Worm (Caenorhabditis elegans): ENCODE data around the gene odr-10.

odr-10 gene

DNA sequence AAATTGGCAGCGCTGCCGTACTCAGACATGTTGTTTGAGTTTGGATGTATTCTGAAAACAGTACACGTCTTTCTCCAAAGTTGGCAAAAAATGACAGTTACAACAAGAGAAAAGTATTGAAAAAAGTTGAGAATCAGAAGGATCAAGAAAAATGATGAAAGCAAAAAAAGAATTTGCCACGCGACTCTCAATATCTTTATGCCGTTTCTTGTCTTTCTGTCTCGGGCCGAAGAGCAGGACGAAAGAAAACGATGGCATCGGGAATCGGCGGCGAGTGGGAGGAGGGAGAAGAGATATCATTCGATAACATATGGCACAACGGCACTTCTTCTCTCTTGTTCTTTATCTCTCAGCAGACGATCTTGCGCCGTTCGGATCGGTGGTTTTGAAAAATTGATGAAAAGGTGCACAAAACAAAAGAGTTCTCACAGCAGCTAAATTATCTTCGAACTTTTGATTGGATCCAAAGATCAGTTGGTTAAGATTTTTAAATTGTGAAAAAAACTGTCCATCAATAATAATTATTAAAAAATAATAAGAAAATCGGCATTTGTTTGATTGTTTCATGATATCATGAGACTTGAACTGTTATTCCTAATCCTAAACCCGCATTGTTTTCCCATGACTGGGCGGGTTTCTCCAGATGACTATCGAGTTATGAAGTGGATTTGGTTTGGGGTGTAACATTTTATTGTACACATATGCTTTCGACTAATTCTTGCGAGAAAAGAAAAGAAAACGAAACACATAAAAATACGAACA lies 42.3 kb downstream of the odr-10 start, which contains the start of gene gei-15:
TSS of gene gei-15 (minus strand) at position 51 of the 762 bp plus-strand sequence.
- TF ChIP-seq jun-1 (tag; optimal IDR thresholded peaks at IDR 0.05) (no peak), aha-1 (tag) (peak; percentile 63), nhr-11 (tag; optimal IDR thresholded peaks at IDR 0.05) (peak; percentile 1), hlh-11 (tag; optimal IDR thresholded peaks at IDR 0.05) (peak; percentile 55)

DNA sequence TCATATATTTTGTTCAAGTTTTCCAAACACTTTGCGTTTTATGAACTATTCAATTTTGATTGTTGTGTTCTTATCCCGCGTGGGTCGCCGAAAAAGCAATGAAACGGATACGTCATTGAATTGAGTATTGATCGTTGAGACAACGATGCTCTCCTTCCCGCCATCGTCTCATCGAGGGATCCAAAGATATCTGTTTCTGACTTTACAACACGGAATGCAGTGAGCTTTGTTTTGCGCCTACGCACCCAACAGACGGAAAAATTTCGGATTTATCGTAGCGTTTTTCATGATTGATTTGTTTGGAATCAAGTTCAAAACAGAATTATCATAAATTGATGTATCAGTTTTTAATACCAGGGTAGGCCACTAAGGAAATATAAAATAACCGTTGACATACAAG lies 43.2 kb downstream of the odr-10 start:
- no peak for TF ChIP-seq zfp-3 (GFP tag; conservative IDR thresholded peaks at IDR 0.05)
- peak; percentile 88 for TF ChIP-seq aha-1 (tag)
- TF ChIP-seq daf-16 (GFP tag; optimal IDR thresholded peaks at IDR 0.05): no peak
- TF ChIP-seq daf-16 (tag; optimal IDR thresholded peaks at IDR 0.05): no peak
- TF ChIP-seq dve-1 (tag; optimal IDR thresholded peaks at IDR 0.05; ENCODE audit: insufficient read depth): no peak

- peak; percentile 28 for TF ChIP-seq hlh-11 (tag; optimal IDR thresholded peaks at IDR 0.05)
- TF ChIP-seq skn-1 (tag; optimal IDR thresholded peaks at IDR 0.05): no peak
- TF ChIP-seq dve-1 (tag; optimal IDR thresholded peaks at IDR 0.05; ENCODE audit: insufficient read depth): peak; percentile 21
- peak; percentile 61 for TF ChIP-seq nhr-28 (tag; optimal IDR thresholded peaks at IDR 0.05)
- TF ChIP-seq T26A8.4 (GFP tag; IDR thresholded peaks at IDR 0.05): no peak
- TF ChIP-seq dmd-6 (GFP tag; IDR thresholded peaks at IDR 0.05): peak; percentile 38; the same call in 1 of the 2 replicates
- TF ChIP-seq mdt-29 (GFP tag; IDR thresholded peaks at IDR 0.05): no peak
- no peak for TF ChIP-seq daf-16 (GFP tag; optimal IDR thresholded peaks at IDR 0.05)
- TF ChIP-seq daf-16 (tag; optimal IDR thresholded peaks at IDR 0.05): peak; percentile 95
- TF ChIP-seq pqm-1 (tag; optimal IDR thresholded peaks at IDR 0.05): peak; percentile 72
These were observed 46.1 kb downstream of the odr-10 start for ce11 chrX:6819633-6820032.

DNA sequence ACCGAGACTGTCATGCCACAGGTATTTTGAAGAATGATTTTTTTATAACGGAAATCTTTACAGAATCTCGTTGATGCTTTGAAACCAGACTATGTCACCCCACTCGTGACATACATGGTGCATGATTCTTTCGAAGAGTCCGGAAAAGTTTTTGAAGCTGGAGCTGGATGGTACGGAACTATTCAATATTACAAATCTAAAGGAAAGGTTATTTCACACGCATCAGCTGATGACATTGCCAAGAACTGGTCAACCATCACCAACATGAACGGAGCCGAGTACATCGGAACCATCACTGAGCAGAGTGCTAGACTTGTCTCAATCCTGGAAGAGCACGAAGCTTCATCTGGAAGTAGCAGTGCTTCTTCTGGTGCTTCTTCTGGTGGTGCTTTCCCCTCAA lies 46.6 kb downstream of the odr-10 start:
- TF ChIP-seq nhr-102 (tag; optimal IDR thresholded peaks at IDR 0.05): no peak
- TF ChIP-seq unc-62 (GFP tag; optimal IDR thresholded peaks at IDR 0.05 in 1 of 2): peak in 1 of 2 experiments; percentile 94
- TF ChIP-seq unc-62 (tag; optimal IDR thresholded peaks at IDR 0.05): no peak

ce11 chrX:6818036-6818488 lies 47.7 kb downstream of the odr-10 start, which contains the start of gene dhs-28:
Gene dhs-28 (plus strand): TSS chrX:6818438.
- no peak for TF ChIP-seq nhr-76 (tag; optimal IDR thresholded peaks at IDR 0.05)
- TF ChIP-seq T26A8.4 (GFP tag; IDR thresholded peaks at IDR 0.05): no peak
- TF ChIP-seq spr-3 (GFP tag; optimal IDR thresholded peaks at IDR 0.05): no peak
- no peak for TF ChIP-seq lin-29 (GFP tag; IDR thresholded peaks at IDR 0.05)
- no peak for TF ChIP-seq dmd-8 (GFP tag; IDR thresholded peaks at IDR 0.05)
- TF ChIP-seq nhr-77 (tag; optimal IDR thresholded peaks at IDR 0.05): no peak
- no peak for TF ChIP-seq Y75B8A.6 (GFP tag; IDR thresholded peaks at IDR 0.05)
- TF ChIP-seq pqm-1 (tag; optimal IDR thresholded peaks at IDR 0.05): peak; percentile 44
- no peak for TF ChIP-seq egl-27 (tag; optimal IDR thresholded peaks at IDR 0.05)
- TF ChIP-seq nhr-6 (tag; optimal IDR thresholded peaks at IDR 0.05): no peak
- TF ChIP-seq ZK337.2 (GFP tag; IDR thresholded peaks at IDR 0.05): no peak
- TF ChIP-seq mxl-3 (GFP tag; optimal IDR thresholded peaks at IDR 0.05): peak; percentile 14
- TF ChIP-seq dmd-9 (GFP tag; IDR thresholded peaks at IDR 0.05): no peak
- TF ChIP-seq ces-1 (GFP tag; optimal IDR thresholded peaks at IDR 0.05): no peak
- no peak for TF ChIP-seq lin-39 (tag; optimal IDR thresholded peaks at IDR 0.05)
- no peak for TF ChIP-seq vab-7 (GFP tag; IDR thresholded peaks at IDR 0.05)
- TF ChIP-seq daf-19 (GFP tag; conservative IDR thresholded peaks at IDR 0.05): no peak
- no peak for TF ChIP-seq tra-1 (GFP tag; IDR thresholded peaks at IDR 0.05)
- no peak for TF ChIP-seq Y5F2A.4 (GFP tag; optimal IDR thresholded peaks at IDR 0.05)
- no peak for TF ChIP-seq daf-8 (GFP tag; IDR thresholded peaks at IDR 0.05)
- TF ChIP-seq spr-1 (tag; optimal IDR thresholded peaks at IDR 0.05): no peak
- no peak for TF ChIP-seq snpc-1.2 (GFP tag; IDR thresholded peaks at IDR 0.05)
- no peak for TF ChIP-seq zag-1 (tag; optimal IDR thresholded peaks at IDR 0.05)
- no peak for TF ChIP-seq ceh-82 (tag; optimal IDR thresholded peaks at IDR 0.05)
- TF ChIP-seq ceh-44 (GFP tag; IDR thresholded peaks at IDR 0.05): no peak
- TF ChIP-seq lsy-2 (tag; optimal IDR thresholded peaks at IDR 0.05): peak in 1 of 2 experiments; percentile 36
- no peak for TF ChIP-seq mdt-29 (GFP tag; IDR thresholded peaks at IDR 0.05)
- no peak for TF ChIP-seq skn-1 (tag; optimal IDR thresholded peaks at IDR 0.05)
- no peak for TF ChIP-seq hmg-1.1 (GFP tag; IDR thresholded peaks at IDR 0.05)
- TF ChIP-seq lin-13 (GFP tag; optimal IDR thresholded peaks at IDR 0.05): no peak

Measured in whole organism, L4 larva.